Fruit fly (Drosophila melanogaster) whole organism, wandering third instar larva: Measurements from ENCODE around the gene sds22.

Experiments
- Dfd ChIP-seq: fragments of >200 bp; optimal IDR thresholded peaks from 2 replicates; lab custom pipeline; 2017; ENCODE audit warnings: missing biosample characterization, missing genetic modification characterization
- Jra ChIP-seq: sonication (Bioruptor generic); optimal IDR thresholded peaks from 2 replicates; lab custom pipeline; 2016; ENCODE audit warnings: missing biosample characterization, missing genetic modification characterization
- Myc ChIP-seq: fragments of >200 bp; optimal IDR thresholded peaks from 2 replicates; lab custom pipeline; 2017
- ey ChIP-seq: fragments of 200-800 bp; sonication (Bioruptor generic); optimal IDR thresholded peaks from 2 replicates; lab custom pipeline; 2016; ENCODE audit warnings: missing biosample characterization, missing genetic modification characterization
- pan ChIP-seq: fragments of >200 bp; optimal IDR thresholded peaks from 2 replicates; lab custom pipeline; 2017

DNA sequence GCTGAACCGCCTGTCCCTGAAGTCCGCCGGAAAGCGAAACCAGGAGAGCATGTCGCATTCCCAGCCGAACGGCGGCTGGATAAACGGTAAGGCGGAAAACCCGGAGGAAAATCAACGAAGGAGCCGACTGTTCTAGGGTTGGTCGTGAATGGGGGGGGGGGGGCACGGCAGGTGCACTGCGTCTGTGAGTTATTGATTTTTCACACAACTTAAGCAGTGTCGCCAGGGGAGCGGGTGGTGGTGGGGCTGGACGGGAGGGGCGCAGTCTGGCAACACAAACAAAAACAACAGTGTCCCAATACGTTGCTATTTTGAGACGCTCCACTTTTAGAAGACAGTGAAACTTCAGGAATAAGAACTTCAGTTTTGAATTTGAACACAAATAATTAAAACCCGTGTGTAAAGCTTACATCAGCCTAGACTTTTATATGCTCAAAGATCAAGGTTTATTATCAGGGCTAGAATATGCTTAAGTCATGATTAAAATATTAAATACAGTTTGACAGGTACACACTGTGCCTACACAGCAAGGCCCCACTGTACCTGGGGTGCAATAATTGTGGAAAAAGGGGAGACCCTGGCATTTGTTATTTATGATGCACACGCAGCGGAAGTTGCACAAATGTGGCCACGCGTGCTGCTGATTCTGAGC, 5.1 kb upstream of the sds22 start:
- peak; percentile 69 for TF ChIP-seq ey (GFP tag; lab: Kevin White, UChicago)
- peak; percentile 5 for TF ChIP-seq Dfd
- no peak for TF ChIP-seq Jra
- no peak for TF ChIP-seq pan
- no peak for TF ChIP-seq Myc (lab: Kevin White, UChicago)
